Fruit fly (Drosophila melanogaster) whole organism, embryonic: ENCODE results near the gene GluRIA.

ENCODE experiments used
- Adf1 ChIP-seq: fragments of 200-800 bp; sonication (Bioruptor generic); IDR thresholded peaks from 2 replicates; pipeline ENCODE4 v1.3.6; 2022; ENCODE audit warnings: missing biosample characterization, missing genetic modification characterization
- Antp ChIP-seq: fragments of 200-800 bp; sonication (Bioruptor generic); optimal IDR thresholded peaks from 3 replicates; lab custom pipeline; 2016; ENCODE audit warnings: missing biosample characterization, missing genetic modification characterization
- Atf3 ChIP-seq: fragments of 200-800 bp; sonication (Bioruptor generic); optimal IDR thresholded peaks from 3 replicates; lab custom pipeline; 2016; ENCODE audit warnings: missing biosample characterization, missing genetic modification characterization
- CG10959 ChIP-seq: fragments of 200-800 bp; sonication (Bioruptor generic); IDR thresholded peaks from 2 replicates; pipeline ENCODE4 v1.3.6; 2022; ENCODE audit warnings: missing biosample characterization, missing genetic modification characterization
- CG11093 ChIP-seq: fragments of 200-800 bp; sonication (Bioruptor generic); IDR thresholded peaks from 3 replicates; pipeline ENCODE4 v1.3.6; 2022; ENCODE audit warnings: missing biosample characterization, missing genetic modification characterization
- CG11247 ChIP-seq: fragments of 200-800 bp; sonication (Bioruptor generic); IDR thresholded peaks from 2 replicates; pipeline ENCODE4 v1.3.6; 2022; ENCODE audit warnings: missing biosample characterization, missing genetic modification characterization
- CG11695 ChIP-seq: fragments of 200-800 bp; sonication (Bioruptor generic); IDR thresholded peaks from 3 replicates; pipeline ENCODE4 v1.3.6; 2022; ENCODE audit warnings: missing biosample characterization, missing genetic modification characterization
- CG12391 ChIP-seq: fragments of 200-800 bp; sonication (Bioruptor generic); optimal IDR thresholded peaks from 3 replicates; lab custom pipeline; 2018; ENCODE audit warnings: missing biosample characterization, mild to moderate bottlenecking, missing genetic modification characterization, moderate library complexity
- CG12769 ChIP-seq: fragments of 200-800 bp; sonication (Bioruptor generic); optimal IDR thresholded peaks from 2 replicates; lab custom pipeline; 2019; ENCODE audit warnings: missing biosample characterization, mild to moderate bottlenecking, missing genetic modification characterization, moderate library complexity
- CG13424 ChIP-seq: fragments of 200-800 bp; sonication (Bioruptor generic); optimal IDR thresholded peaks from 2 replicates; lab custom pipeline; 2019; ENCODE audit warnings: missing biosample characterization, mild to moderate bottlenecking, missing genetic modification characterization, moderate library complexity
- CG14441 ChIP-seq: fragments of 200-800 bp; sonication (Bioruptor generic); IDR thresholded peaks from 2 replicates; pipeline ENCODE4 v1.3.6; 2022; ENCODE audit warnings: missing biosample characterization, missing genetic modification characterization
- CG15696 ChIP-seq: fragments of 200-800 bp; sonication (Bioruptor generic); optimal IDR thresholded peaks from 2 replicates; lab custom pipeline; 2019; ENCODE audit warnings: missing biosample characterization, mild to moderate bottlenecking, missing genetic modification characterization, moderate library complexity
- CG1647 ChIP-seq: fragments of 200-800 bp; sonication (Bioruptor generic); optimal IDR thresholded peaks from 3 replicates; lab custom pipeline; 2016; ENCODE audit warnings: missing biosample characterization, missing genetic modification characterization
- CG16779 ChIP-seq: fragments of 200-800 bp; sonication (Bioruptor generic); IDR thresholded peaks from 2 replicates; pipeline ENCODE4 v1.3.6; 2022; ENCODE audit warnings: missing biosample characterization, missing genetic modification characterization
- CG18011 ChIP-seq: fragments of 200-800 bp; sonication (Bioruptor generic); optimal IDR thresholded peaks from 2 replicates; lab custom pipeline; 2017; ENCODE audit warnings: missing biosample characterization, missing genetic modification characterization, mild to moderate bottlenecking, moderate library complexity, missing genotype
- CG2712 ChIP-seq: fragments of 200-800 bp; optimal IDR thresholded peaks from 3 replicates; lab custom pipeline; 2019; ENCODE audit warnings: missing biosample characterization, mild to moderate bottlenecking, missing genetic modification characterization, moderate library complexity
- CG31224 ChIP-seq: fragments of 200-800 bp; sonication (Bioruptor generic); IDR thresholded peaks from 2 replicates; pipeline ENCODE4 v1.3.6; 2022; ENCODE audit warnings: missing biosample characterization, missing genetic modification characterization
- CG32767 ChIP-seq: fragments of 200-800 bp; sonication (Bioruptor generic); IDR thresholded peaks from 2 replicates; pipeline ENCODE4 v1.3.6; 2022; ENCODE audit warnings: missing biosample characterization, missing genetic modification characterization
- CG7928 ChIP-seq: fragments of 200-800 bp; sonication (Bioruptor generic); optimal IDR thresholded peaks from 2 replicates; lab custom pipeline; 2017; ENCODE audit warnings: missing biosample characterization, mild to moderate bottlenecking, missing genetic modification characterization
- CG9215 ChIP-seq: fragments of 200-800 bp; sonication (Bioruptor generic); IDR thresholded peaks from 2 replicates; pipeline ENCODE4 v1.3.6; 2022; ENCODE audit warnings: missing biosample characterization, missing genetic modification characterization
- CG9932 ChIP-seq: fragments of 200-800 bp; sonication (Bioruptor generic); IDR thresholded peaks from 2 replicates; pipeline ENCODE4 v1.3.6; 2022; ENCODE audit warnings: missing biosample characterization, missing genetic modification characterization
- CrebB ChIP-seq: fragments of 200-800 bp; sonication (Bioruptor generic); optimal IDR thresholded peaks from 3 replicates; lab custom pipeline; 2018; ENCODE audit warnings: missing biosample characterization, mild to moderate bottlenecking, missing genetic modification characterization
- D ChIP-seq, 2 experiments: fragments of 200-800 bp in 1 of 2; fragments of >200 bp in 1 of 2; sonication (Bioruptor generic) in 1 of 2; optimal IDR thresholded peaks; 2 replicates in 1 of 2; 3 replicates in 1 of 2; lab custom pipeline; 2017; ENCODE audit warnings: mild to moderate bottlenecking in 1 of 2, missing biosample characterization in 1 of 2, missing genetic modification characterization in 1 of 2, missing genetic modification reagents in 1 of 2
- Dref ChIP-seq: fragments of 200-800 bp; sonication (Bioruptor generic); IDR thresholded peaks from 2 replicates; pipeline ENCODE4 v1.3.6; 2022; ENCODE audit warnings: missing biosample characterization, missing genetic modification characterization
- H2.0 ChIP-seq: fragments of 200-800 bp; sonication (Bioruptor generic); IDR thresholded peaks from 2 replicates; pipeline ENCODE4 v1.3.6; 2022; ENCODE audit warnings: missing biosample characterization, missing genetic modification characterization
- NFAT ChIP-seq: fragments of 200-800 bp; sonication (Bioruptor generic); IDR thresholded peaks from 2 replicates; pipeline ENCODE4 v1.3.6; 2022; ENCODE audit warnings: missing biosample characterization, missing genetic modification characterization
- Oli ChIP-seq: fragments of 200-800 bp; sonication (Bioruptor generic); optimal IDR thresholded peaks from 2 replicates; lab custom pipeline; 2018; ENCODE audit warnings: missing biosample characterization, mild to moderate bottlenecking, missing genetic modification characterization, moderate library complexity
- Spps ChIP-seq: fragments of 200-800 bp; sonication (Bioruptor generic); optimal IDR thresholded peaks from 2 replicates; lab custom pipeline; 2018; ENCODE audit warnings: missing biosample characterization, mild to moderate bottlenecking, missing genetic modification characterization
- al ChIP-seq: fragments of 200-800 bp; sonication (Bioruptor generic); IDR thresholded peaks from 2 replicates; pipeline ENCODE4 v1.3.6; 2022; ENCODE audit warnings: missing biosample characterization, missing genetic modification characterization
- bsh ChIP-seq, 2 experiments: fragments of 200-800 bp; sonication (Bioruptor generic); optimal IDR thresholded peaks; 2 replicates each; lab custom pipeline; 2017 to 2018; ENCODE audit warnings: mild to moderate bottlenecking in 2 of 2, missing biosample characterization in 2 of 2, missing genetic modification characterization in 2 of 2, moderate library complexity in 1 of 2
- caup ChIP-seq: fragments of 200-800 bp; sonication (Bioruptor generic); optimal IDR thresholded peaks from 3 replicates; lab custom pipeline; 2017; ENCODE audit warnings: missing biosample characterization, mild to moderate bottlenecking, missing genetic modification characterization, moderate library complexity; ENCODE audit not compliant: severe bottlenecking
- cg ChIP-seq: fragments of 200-800 bp; sonication (Bioruptor generic); optimal IDR thresholded peaks from 3 replicates; lab custom pipeline; 2019; ENCODE audit warnings: missing biosample characterization, mild to moderate bottlenecking, missing genetic modification characterization, moderate library complexity
- chinmo ChIP-seq: fragments of 200-800 bp; sonication (Bioruptor generic); IDR thresholded peaks from 4 replicates; pipeline ENCODE4 v1.3.6; 2022; ENCODE audit warnings: missing biosample characterization, missing genetic modification characterization; ENCODE audit not compliant: partially characterized antibody
- crp ChIP-seq, 2 experiments: fragments of 200-800 bp; sonication (Bioruptor generic); optimal IDR thresholded peaks; 2 replicates in 1 of 2; 3 replicates in 1 of 2; lab custom pipeline; 2017; ENCODE audit warnings: missing biosample characterization in 2 of 2, missing genetic modification characterization in 2 of 2, mild to moderate bottlenecking in 1 of 2, moderate library complexity in 1 of 2
- dimm ChIP-seq: fragments of 200-800 bp; sonication (Bioruptor generic); IDR thresholded peaks from 2 replicates; pipeline ENCODE4 v1.3.6; 2022; ENCODE audit warnings: missing biosample characterization, missing genetic modification characterization
- dpn ChIP-seq, 2 experiments: fragments of 200-800 bp; sonication (Bioruptor generic); optimal IDR thresholded peaks; 3 replicates each; lab custom pipeline; 2016; ENCODE audit warnings: missing biosample characterization in 2 of 2, missing genetic modification characterization in 2 of 2
- ems ChIP-seq: fragments of 200-800 bp; sonication (Bioruptor generic); optimal IDR thresholded peaks from 3 replicates; lab custom pipeline; 2016; ENCODE audit warnings: missing biosample characterization, missing genetic modification characterization
- en ChIP-seq: fragments of 200-800 bp; sonication (Bioruptor generic); optimal IDR thresholded peaks from 2 replicates; lab custom pipeline; 2016; ENCODE audit warnings: missing biosample characterization, missing genetic modification characterization
- gem ChIP-seq: fragments of 200-800 bp; sonication (Bioruptor generic); optimal IDR thresholded peaks from 2 replicates; lab custom pipeline; 2019; ENCODE audit warnings: missing biosample characterization, mild to moderate bottlenecking, missing genetic modification characterization, moderate library complexity
- gfzf ChIP-seq: fragments of 200-800 bp; sonication (Bioruptor generic); optimal IDR thresholded peaks from 2 replicates; lab custom pipeline; 2016; ENCODE audit warnings: missing biosample characterization, mild to moderate bottlenecking, missing genetic modification characterization, moderate library complexity
- kay ChIP-seq: fragments of 200-800 bp; sonication (Bioruptor generic); optimal IDR thresholded peaks from 2 replicates; lab custom pipeline; 2016; ENCODE audit warnings: missing biosample characterization, missing genetic modification characterization
- lbe ChIP-seq: fragments of 200-800 bp; sonication (Bioruptor generic); optimal IDR thresholded peaks from 2 replicates; lab custom pipeline; 2016; ENCODE audit warnings: missing biosample characterization, mild to moderate bottlenecking, missing genetic modification characterization
- lilli ChIP-seq: fragments of 200-800 bp; sonication (Bioruptor generic); optimal IDR thresholded peaks from 3 replicates; lab custom pipeline; 2016; ENCODE audit warnings: missing biosample characterization, missing genetic modification characterization
- p53 ChIP-seq: fragments of 200-800 bp; sonication (Bioruptor generic); optimal IDR thresholded peaks from 2 replicates; lab custom pipeline; 2016; ENCODE audit warnings: missing biosample characterization, missing genetic modification characterization
- pb ChIP-seq: fragments of 200-800 bp; sonication (Bioruptor generic); optimal IDR thresholded peaks from 3 replicates; lab custom pipeline; 2016; ENCODE audit warnings: missing biosample characterization, missing genetic modification characterization
- pum ChIP-seq: fragments of 200-800 bp; sonication (Bioruptor generic); optimal IDR thresholded peaks from 2 replicates; lab custom pipeline; 2016; ENCODE audit warnings: missing biosample characterization, missing genetic modification characterization
- sisA ChIP-seq: fragments of 200-800 bp; sonication (Bioruptor generic); IDR thresholded peaks from 2 replicates; pipeline ENCODE4 v1.3.6; 2022; ENCODE audit warnings: missing biosample characterization, missing genetic modification characterization
- sug ChIP-seq: fragments of 200-800 bp; optimal IDR thresholded peaks from 2 replicates; lab custom pipeline; 2019; ENCODE audit warnings: missing biosample characterization, mild to moderate bottlenecking, missing genetic modification characterization, moderate library complexity
- toy ChIP-seq: fragments of 200-800 bp; sonication (Bioruptor generic); IDR thresholded peaks from 2 replicates; pipeline ENCODE4 v1.3.6; 2022; ENCODE audit warnings: missing biosample characterization, missing genetic modification characterization
- trem ChIP-seq: fragments of 200-800 bp; optimal IDR thresholded peaks from 3 replicates; lab custom pipeline; 2019; ENCODE audit warnings: missing biosample characterization, mild to moderate bottlenecking, missing genetic modification characterization, moderate library complexity
- ttk ChIP-seq: fragments of 200-800 bp; sonication (Bioruptor generic); IDR thresholded peaks from 2 replicates; pipeline ENCODE4 v2.1.2; 2022; ENCODE audit warnings: missing biosample characterization, missing genetic modification characterization
- wor ChIP-seq: fragments of 200-800 bp; sonication (Bioruptor generic); IDR thresholded peaks from 2 replicates; pipeline ENCODE4 v1.3.6; 2022; ENCODE audit warnings: missing biosample characterization, missing genetic modification characterization

GluRIA gene

dm6 chr3L:6605925-6606324, 17.9 kb upstream of the GluRIA start, which contains the start of gene zpg (continued):
- no peak for TF ChIP-seq CG13424 (tag; lab: Kevin White, UChicago)
- TF ChIP-seq CG9215 (GFP tag; lab: Robert Waterston, UW) = no peak
- TF ChIP-seq NFAT = no peak
- no peak for TF ChIP-seq Atf3 (GFP tag; lab: Kevin White, UChicago)
- TF ChIP-seq bsh (GFP tag; optimal IDR thresholded peaks at IDR 0.05; lab: Kevin White, UChicago) = no peak
- no peak for TF ChIP-seq CG11093 (GFP tag; lab: Robert Waterston, UW)
- no peak for TF ChIP-seq wor
- no peak for TF ChIP-seq chinmo (GFP tag; lab: Robert Waterston, UW)
- TF ChIP-seq en (GFP tag; lab: Kevin White, UChicago) = no peak
- peak in 1 of 2 experiments; percentile 44 for TF ChIP-seq crp (GFP tag; optimal IDR thresholded peaks at IDR 0.05; lab: Kevin White, UChicago)
- peak; percentile 59 for TF ChIP-seq trem
- no peak for TF ChIP-seq CG7928
- TF ChIP-seq kay = no peak
- TF ChIP-seq pum (GFP tag; lab: Kevin White, UChicago) = no peak
- TF ChIP-seq CG12391 = no peak
- no peak for TF ChIP-seq CG32767 (GFP tag; lab: Robert Waterston, UW)
- no peak for TF ChIP-seq D (optimal IDR thresholded peaks at IDR 0.05; lab: Kevin White, UChicago)
- no peak for TF ChIP-seq D (GFP tag; optimal IDR thresholded peaks at IDR 0.05; lab: Kevin White, UChicago)
- TF ChIP-seq cg (GFP tag; lab: Kevin White, UChicago) = no peak
- TF ChIP-seq gem (tag; lab: Kevin White, UChicago) = no peak
- no peak for TF ChIP-seq CG31224 (GFP tag; lab: Robert Waterston, UW)
- TF ChIP-seq sug (tag; lab: Kevin White, UChicago) = no peak
- no peak for TF ChIP-seq pb
- no peak for TF ChIP-seq dimm (GFP tag; lab: Robert Waterston, UW)
- TF ChIP-seq CG2712 (tag; lab: Kevin White, UChicago) = no peak
- no peak for TF ChIP-seq CrebB
- TF ChIP-seq lilli (GFP tag; lab: Kevin White, UChicago) = no peak
- no peak for TF ChIP-seq CG11695 (GFP tag; lab: Robert Waterston, UW)
- peak; percentile 30 for TF ChIP-seq ems (GFP tag; lab: Kevin White, UChicago)
- TF ChIP-seq CG16779 (GFP tag; lab: Robert Waterston, UW) = no peak
- no peak for TF ChIP-seq CG15696 (tag; lab: Kevin White, UChicago)
- TF ChIP-seq al (GFP tag; lab: Robert Waterston, UW) = no peak
- TF ChIP-seq CG1647 (GFP tag; lab: Kevin White, UChicago) = no peak
- TF ChIP-seq ttk (GFP tag; lab: Robert Waterston, UW) = no peak
- no peak for TF ChIP-seq H2.0 (GFP tag; lab: Robert Waterston, UW)
- peak; percentile 76 for TF ChIP-seq p53
- no peak for TF ChIP-seq CG10959 (GFP tag; lab: Robert Waterston, UW)
- TF ChIP-seq CG9932 (GFP tag; lab: Robert Waterston, UW) = peak; percentile 39; the same call in 1 of the 2 replicates
- TF ChIP-seq Antp = no peak
- TF ChIP-seq Dref (GFP tag; lab: Robert Waterston, UW) = peak; percentile 35; the same call in 1 of the 2 replicates
- TF ChIP-seq Spps = no peak
- TF ChIP-seq CG14441 (GFP tag; lab: Robert Waterston, UW) = no peak
- peak; percentile 93 for TF ChIP-seq gfzf (GFP tag; lab: Kevin White, UChicago)
- TF ChIP-seq sisA (GFP tag; lab: Robert Waterston, UW) = no peak
- no peak for TF ChIP-seq lbe (GFP tag; lab: Kevin White, UChicago)
- TF ChIP-seq Oli (tag; lab: Kevin White, UChicago) = no peak
- no peak for TF ChIP-seq Adf1 (GFP tag; lab: Robert Waterston, UW)
- peak; percentile 99 for TF ChIP-seq CG18011 (GFP tag; lab: Kevin White, UChicago)
- no peak for TF ChIP-seq CG11247 (GFP tag; lab: Robert Waterston, UW)
- no peak for TF ChIP-seq caup
- no peak for TF ChIP-seq dpn (GFP tag; optimal IDR thresholded peaks at IDR 0.05; lab: Kevin White, UChicago)
- TF ChIP-seq CG12769 (tag; lab: Kevin White, UChicago) = no peak
- TF ChIP-seq toy = no peak
